Fruit fly (Drosophila melanogaster): ENCODE data around the gene CG10182.

Gene CG10182

dm6 chr3R:23576618-23577017 lies 13.0 kb downstream of the CG10182 start:
- no peak for TF ChIP-seq CG33017 (tag; optimal IDR thresholded peaks at IDR 0.05)
- no peak for TF ChIP-seq ovo (GFP tag; optimal IDR thresholded peaks at IDR 0.05)
- TF ChIP-seq CG11617 (GFP tag; optimal IDR thresholded peaks at IDR 0.05), result no peak
- no peak for TF ChIP-seq cic (GFP tag; optimal IDR thresholded peaks at IDR 0.05)
- TF ChIP-seq Mnt (GFP tag; optimal IDR thresholded peaks at IDR 0.05), result no peak
- no peak for TF ChIP-seq toe (GFP tag; optimal IDR thresholded peaks at IDR 0.05)
- no peak for TF ChIP-seq CG14711 (tag; optimal IDR thresholded peaks at IDR 0.05)
- TF ChIP-seq cnc (optimal IDR thresholded peaks at IDR 0.05), result no peak
- no peak for TF ChIP-seq pad (GFP tag; optimal IDR thresholded peaks at IDR 0.05)
- TF ChIP-seq Hr96 (GFP tag; optimal IDR thresholded peaks at IDR 0.05), result no peak

dm6 chr3R:23569195-23569594 lies 20.4 kb downstream of the CG10182 start:
- no peak for TF ChIP-seq pad (GFP tag; optimal IDR thresholded peaks at IDR 0.05)
- TF ChIP-seq bab1 (GFP tag; optimal IDR thresholded peaks at IDR 0.05), result no peak
- TF ChIP-seq cnc (optimal IDR thresholded peaks at IDR 0.05), result no peak

- no peak for TF ChIP-seq toe (GFP tag; optimal IDR thresholded peaks at IDR 0.05)
- TF ChIP-seq Crg-1 (GFP tag; optimal IDR thresholded peaks at IDR 0.05), result no peak
- no peak for TF ChIP-seq CG33017 (tag; optimal IDR thresholded peaks at IDR 0.05)
- no peak for TF ChIP-seq ovo (GFP tag; optimal IDR thresholded peaks at IDR 0.05)
- TF ChIP-seq CG1620 (GFP tag; optimal IDR thresholded peaks at IDR 0.05), result no peak
- no peak for TF ChIP-seq cic (GFP tag; optimal IDR thresholded peaks at IDR 0.05)
- no peak for TF ChIP-seq CG14711 (tag; optimal IDR thresholded peaks at IDR 0.05)
- TF ChIP-seq bab1 (GFP tag; optimal IDR thresholded peaks at IDR 0.05), result no peak
- no peak for TF ChIP-seq tj (GFP tag; optimal IDR thresholded peaks at IDR 0.05)
- TF ChIP-seq pad (GFP tag; optimal IDR thresholded peaks at IDR 0.05), result no peak
- TF ChIP-seq CG7101 (tag; optimal IDR thresholded peaks at IDR 0.05), result no peak
- no peak for TF ChIP-seq Hr96 (GFP tag; optimal IDR thresholded peaks at IDR 0.05)
These were observed 32.4 kb downstream of the CG10182 start, which contains the start of gene beat-IV for dm6 chr3R:23557244-23557643. Gene beat-IV, plus strand, starts transcription at chr3R:23557412.

dm6 chr3R:23556843-23557242 lies 32.8 kb downstream of the CG10182 start, which contains the start of gene CG10164:
Gene CG10164, minus strand, starts transcription at chr3R:23556943.
- TF ChIP-seq CG7045 (GFP tag; optimal IDR thresholded peaks at IDR 0.05) (no peak), cic (GFP tag; optimal IDR thresholded peaks at IDR 0.05) (no peak), bab1 (GFP tag; optimal IDR thresholded peaks at IDR 0.05) (no peak), Clk (GFP tag; optimal IDR thresholded peaks at IDR 0.05) (no peak), CG5204 (GFP tag; optimal IDR thresholded peaks at IDR 0.05) (no peak), Crg-1 (GFP tag; optimal IDR thresholded peaks at IDR 0.05) (no peak), CG11617 (GFP tag; optimal IDR thresholded peaks at IDR 0.05) (no peak), CG1620 (GFP tag; optimal IDR thresholded peaks at IDR 0.05) (no peak)

- TF ChIP-seq CG1620 (GFP tag; optimal IDR thresholded peaks at IDR 0.05) (no peak), pad (GFP tag; optimal IDR thresholded peaks at IDR 0.05) (no peak), Crg-1 (GFP tag; optimal IDR thresholded peaks at IDR 0.05) (no peak), CG11617 (GFP tag; optimal IDR thresholded peaks at IDR 0.05) (no peak), Clk (GFP tag; optimal IDR thresholded peaks at IDR 0.05) (no peak), bab1 (GFP tag; optimal IDR thresholded peaks at IDR 0.05) (no peak), cnc (optimal IDR thresholded peaks at IDR 0.05) (no peak)
These were observed 50.9 kb downstream of the CG10182 start, which contains the start of gene Ugt303B2 for dm6 chr3R:23538719-23539145. Gene Ugt303B2, minus strand, starts transcription at chr3R:23538908.

Data from whole organism, adult.